Worm (Caenorhabditis elegans): ENCODE measurements around the gene ocr-3.

ocr-3 gene

DNA sequence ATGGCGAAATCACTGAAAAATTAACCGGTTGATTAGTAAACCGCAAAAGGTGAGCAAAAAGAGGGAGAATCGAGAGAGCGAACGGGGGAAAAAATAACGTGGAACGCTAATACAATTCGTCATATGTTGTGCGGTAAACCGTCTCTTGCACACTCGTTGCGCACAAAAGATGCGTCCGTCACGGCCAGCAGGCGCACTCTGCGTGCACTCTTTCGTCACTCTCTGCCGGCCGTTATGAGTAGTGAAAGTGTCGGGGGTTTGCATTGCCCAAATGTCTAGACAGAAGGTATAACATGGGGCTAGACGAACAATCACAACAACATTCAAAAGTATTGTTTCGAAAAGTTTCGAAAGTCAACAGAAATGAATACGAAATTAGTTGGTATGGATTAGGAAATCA, 12.9 kb downstream of the ocr-3 start, which contains the start of gene pkhm-2 (continued):
- peak; percentile 83 for TF ChIP-seq saeg-2 (GFP tag; IDR thresholded peaks at IDR 0.05)
- no peak for TF ChIP-seq Y48G9A.11 (GFP tag; IDR thresholded peaks at IDR 0.05)
- no peak for TF ChIP-seq sdz-12 (GFP tag; optimal IDR thresholded peaks at IDR 0.05)
- no peak for TF ChIP-seq R02D3.7 (tag; optimal IDR thresholded peaks at IDR 0.05)
- peak; percentile 5 to 68 for TF ChIP-seq mdl-1 (tag; optimal IDR thresholded peaks at IDR 0.05)
- TF ChIP-seq ztf-11 (tag; optimal IDR thresholded peaks at IDR 0.05): no peak
- TF ChIP-seq tag-97 (GFP tag; IDR thresholded peaks at IDR 0.05): no peak
- TF ChIP-seq skn-1 (tag; optimal IDR thresholded peaks at IDR 0.05): no peak
- TF ChIP-seq hif-1 (tag; optimal IDR thresholded peaks at IDR 0.05): peak in 1 of 2 experiments; percentile 73
- 0 out of 2 replicates have a peak, but pooled peaks have one; percentile 24 for TF ChIP-seq tra-1 (GFP tag; IDR thresholded peaks at IDR 0.05)
- TF ChIP-seq lin-1 (GFP tag; IDR thresholded peaks at IDR 0.05): peak; percentile 82
- no peak for TF ChIP-seq ZK337.2 (GFP tag; IDR thresholded peaks at IDR 0.05)
- TF ChIP-seq attf-4 (tag; optimal IDR thresholded peaks at IDR 0.05): no peak
- TF ChIP-seq zfp-3 (GFP tag; conservative IDR thresholded peaks at IDR 0.05): peak; percentile 48; the same call in 1 of the 2 replicates
- TF ChIP-seq dpl-1 (GFP tag; optimal IDR thresholded peaks at IDR 0.05): peak; percentile 86
- peak; percentile 68; the same call in 1 of the 2 replicates for TF ChIP-seq nhr-42 (GFP tag; IDR thresholded peaks at IDR 0.05)
- TF ChIP-seq mes-2 (tag; optimal IDR thresholded peaks at IDR 0.05; ENCODE audit: poor library complexity, severe bottlenecking): peak; percentile 93
- peak; percentile 85 for TF ChIP-seq nhr-11 (tag; optimal IDR thresholded peaks at IDR 0.05)
- peak; percentile 82 for TF ChIP-seq nhr-48 (tag; optimal IDR thresholded peaks at IDR 0.05)
- TF ChIP-seq hlh-11 (tag; optimal IDR thresholded peaks at IDR 0.05): peak; percentile 96
- peak; percentile 10 for TF ChIP-seq pqm-1 (tag; optimal IDR thresholded peaks at IDR 0.05)
- peak; percentile 77 for TF ChIP-seq php-3 (GFP tag; IDR thresholded peaks at IDR 0.05)
- TF ChIP-seq arid-1 (GFP tag; conservative IDR thresholded peaks at IDR 0.05): peak; percentile 49; the same call in 1 of the 2 replicates
- TF ChIP-seq T26A8.4 (GFP tag; IDR thresholded peaks at IDR 0.05): peak; percentile 93
- peak; percentile 51; the same call in 1 of the 2 replicates for TF ChIP-seq set-16 (GFP tag; IDR thresholded peaks at IDR 0.05)
- TF ChIP-seq D1046.2 (GFP tag; IDR thresholded peaks at IDR 0.05): no peak
- TF ChIP-seq jun-1 (tag; optimal IDR thresholded peaks at IDR 0.05): peak; percentile 69
- TF ChIP-seq gei-8 (GFP tag; optimal IDR thresholded peaks at IDR 0.05): peak; percentile 26
- TF ChIP-seq ztf-7 (tag; optimal IDR thresholded peaks at IDR 0.05): peak; percentile 83
- no peak for TF ChIP-seq ZK546.5 (tag; optimal IDR thresholded peaks at IDR 0.05)
- TF ChIP-seq ces-1 (GFP tag; optimal IDR thresholded peaks at IDR 0.05): no peak
- TF ChIP-seq F44E2.7 (GFP tag; IDR thresholded peaks at IDR 0.05): peak; percentile 66; the same call in 1 of the 2 replicates
- no peak for TF ChIP-seq nhr-237 (tag; optimal IDR thresholded peaks at IDR 0.05)
- no peak for TF ChIP-seq ceh-62 (tag; optimal IDR thresholded peaks at IDR 0.05)
- TF ChIP-seq ctbp-1 (GFP tag; IDR thresholded peaks at IDR 0.05): peak; percentile 78
- 0 out of 2 replicates have a peak, but pooled peaks have one; percentile 11 for TF ChIP-seq lin-29 (GFP tag; IDR thresholded peaks at IDR 0.05)
- peak; percentile 66 to 88 for TF ChIP-seq lsy-2 (tag; optimal IDR thresholded peaks at IDR 0.05)
- peak; percentile 99 for TF ChIP-seq aha-1 (tag)
- no peak for TF ChIP-seq unc-130 (GFP tag; optimal IDR thresholded peaks at IDR 0.05)
- peak; percentile 12 for TF ChIP-seq Y5F2A.4 (GFP tag; optimal IDR thresholded peaks at IDR 0.05)
- TF ChIP-seq ceh-82 (tag; optimal IDR thresholded peaks at IDR 0.05): no peak
- TF ChIP-seq nhr-28 (tag; optimal IDR thresholded peaks at IDR 0.05): peak; percentile 82
- TF ChIP-seq ceh-44 (GFP tag; IDR thresholded peaks at IDR 0.05): no peak
- TF ChIP-seq unc-62 (GFP tag; optimal IDR thresholded peaks at IDR 0.05 in 1 of 2): peak in 1 of 2 experiments; percentile 99
- no peak for TF ChIP-seq unc-62 (tag; optimal IDR thresholded peaks at IDR 0.05)
- TF ChIP-seq zfp-2 (tag; optimal IDR thresholded peaks at IDR 0.05): no peak
- no peak; the same call in 1 of the 2 replicates for TF ChIP-seq pha-4 (GFP tag; IDR thresholded peaks at IDR 0.05)
- no peak for TF ChIP-seq pha-4 (tag; optimal IDR thresholded peaks at IDR 0.05)
- peak; percentile 84 for TF ChIP-seq F10B5.3 (tag; optimal IDR thresholded peaks at IDR 0.05)
- TF ChIP-seq mxl-3 (GFP tag; optimal IDR thresholded peaks at IDR 0.05): peak; percentile 95
- peak; percentile 95 for TF ChIP-seq nhr-102 (tag; optimal IDR thresholded peaks at IDR 0.05)
- TF ChIP-seq cey-2 (tag; optimal IDR thresholded peaks at IDR 0.05; ENCODE audit: borderline replicate concordance, insufficient read depth): no peak

Measured in whole organism, L4 larva.